Worm (Caenorhabditis elegans): Measurements from ENCODE around the gene pept-2.

DNA sequence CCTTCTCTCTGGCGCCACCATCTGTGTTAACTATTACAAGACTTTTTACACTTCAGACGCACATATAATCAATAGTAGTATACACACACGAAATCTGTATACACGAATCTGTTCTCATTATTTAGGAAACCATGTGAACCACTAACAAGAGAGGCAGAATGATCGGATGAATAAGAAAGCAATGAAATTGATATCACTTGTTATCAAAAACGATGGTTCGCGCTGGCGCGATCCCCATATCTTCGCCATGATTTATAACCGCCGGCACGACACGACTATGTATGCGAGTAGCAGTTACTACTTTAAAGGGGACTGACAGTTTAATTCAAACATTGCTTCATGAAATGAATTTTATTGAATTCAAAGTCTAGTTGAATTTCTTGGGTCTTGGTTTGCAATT is 9.1 kb upstream of the pept-2 start:
- no peak for TF ChIP-seq ces-1 (GFP tag; optimal IDR thresholded peaks at IDR 0.05)
- TF ChIP-seq unc-39 (tag; optimal IDR thresholded peaks at IDR 0.05): no peak
- TF ChIP-seq blmp-1 (tag; optimal IDR thresholded peaks at IDR 0.05): no peak
- TF ChIP-seq snpc-4 (tag; optimal IDR thresholded peaks at IDR 0.05): no peak
- no peak for TF ChIP-seq elt-3 (tag; optimal IDR thresholded peaks at IDR 0.05)
- TF ChIP-seq mep-1 (tag; optimal IDR thresholded peaks at IDR 0.05): no peak
- no peak for TF ChIP-seq flh-1 (GFP tag; optimal IDR thresholded peaks at IDR 0.05)
